Fruit fly (Drosophila melanogaster): ENCODE data around the gene Pkg21D.

The Pkg21D gene

dm6 chr2L:817850-818249, 27.3 kb upstream of the Pkg21D start, which contains the start of gene CG15880:
Gene CG15880, minus strand, starts transcription at chr2L:817950.
- TF ChIP-seq Sin3A (optimal IDR thresholded peaks at IDR 0.05): no peak
- no peak for TF ChIP-seq Myc (optimal IDR thresholded peaks at IDR 0.05)
- TF ChIP-seq insv (optimal IDR thresholded peaks at IDR 0.05): no peak
- no peak for TF ChIP-seq ttk (optimal IDR thresholded peaks at IDR 0.05)
- TF ChIP-seq h (optimal IDR thresholded peaks at IDR 0.05): no peak
- TF ChIP-seq psq (optimal IDR thresholded peaks at IDR 0.05): no peak

dm6 chr2L:815785-816389, 25.3 kb upstream of the Pkg21D start, which contains the start of the genes Saf6 and Pex12:
Gene Saf6, minus strand, starts transcription at chr2L:815950.
Gene Pex12, plus strand, starts transcription at chr2L:815993.
- TF ChIP-seq insv (optimal IDR thresholded peaks at IDR 0.05) (no peak), ttk (optimal IDR thresholded peaks at IDR 0.05) (no peak), Myc (optimal IDR thresholded peaks at IDR 0.05) (no peak), psq (optimal IDR thresholded peaks at IDR 0.05) (no peak), h (optimal IDR thresholded peaks at IDR 0.05) (no peak), Sin3A (optimal IDR thresholded peaks at IDR 0.05) (no peak)

dm6 chr2L:811405-811804, 20.8 kb upstream of the Pkg21D start, which contains the start of gene Dbp21E2:
Gene Dbp21E2, plus strand, starts transcription at chr2L:811584.
- TF ChIP-seq insv (optimal IDR thresholded peaks at IDR 0.05): no peak
- TF ChIP-seq ttk (optimal IDR thresholded peaks at IDR 0.05): no peak
- TF ChIP-seq Myc (optimal IDR thresholded peaks at IDR 0.05): no peak
- no peak for TF ChIP-seq h (optimal IDR thresholded peaks at IDR 0.05)
- no peak for TF ChIP-seq Sin3A (optimal IDR thresholded peaks at IDR 0.05)

dm6 chr2L:810277-810676, 19.7 kb upstream of the Pkg21D start, which contains the start of gene Nnf1b:
Gene Nnf1b, plus strand, starts transcription at chr2L:810577.
- no peak for TF ChIP-seq Sin3A (optimal IDR thresholded peaks at IDR 0.05)
- TF ChIP-seq psq (optimal IDR thresholded peaks at IDR 0.05): no peak
- TF ChIP-seq Myc (optimal IDR thresholded peaks at IDR 0.05): no peak
- TF ChIP-seq h (optimal IDR thresholded peaks at IDR 0.05): no peak
- no peak for TF ChIP-seq ttk (optimal IDR thresholded peaks at IDR 0.05)
- TF ChIP-seq insv (optimal IDR thresholded peaks at IDR 0.05): no peak

- no peak for TF ChIP-seq Sin3A (optimal IDR thresholded peaks at IDR 0.05)
Observed at dm6 chr2L:789966-790365, 632 bp downstream of the Pkg21D start.

- TF ChIP-seq psq (optimal IDR thresholded peaks at IDR 0.05): no peak
- no peak for TF ChIP-seq insv (optimal IDR thresholded peaks at IDR 0.05)
- TF ChIP-seq Sin3A (optimal IDR thresholded peaks at IDR 0.05): no peak
- TF ChIP-seq ttk (optimal IDR thresholded peaks at IDR 0.05): no peak
- TF ChIP-seq h (optimal IDR thresholded peaks at IDR 0.05): no peak
- no peak for TF ChIP-seq Myc (optimal IDR thresholded peaks at IDR 0.05)
Observed at dm6 chr2L:784036-784435, 6.6 kb downstream of the Pkg21D start, which contains the start of gene CG3544. Gene CG3544, plus strand, starts transcription at chr2L:784336.

dm6 chr2L:780851-781250, 9.7 kb downstream of the Pkg21D start:
- TF ChIP-seq psq (optimal IDR thresholded peaks at IDR 0.05) (no peak), h (optimal IDR thresholded peaks at IDR 0.05) (no peak), ttk (optimal IDR thresholded peaks at IDR 0.05) (no peak), Sin3A (optimal IDR thresholded peaks at IDR 0.05) (no peak), Myc (optimal IDR thresholded peaks at IDR 0.05) (no peak), insv (optimal IDR thresholded peaks at IDR 0.05) (no peak)

dm6 chr2L:780182-780581, 10.4 kb downstream of the Pkg21D start, which contains the start of gene Gr21a:
Gene Gr21a, plus strand, starts transcription at chr2L:780482.
- TF ChIP-seq ttk (optimal IDR thresholded peaks at IDR 0.05): no peak
- no peak for TF ChIP-seq psq (optimal IDR thresholded peaks at IDR 0.05)
- no peak for TF ChIP-seq Myc (optimal IDR thresholded peaks at IDR 0.05)
- no peak for TF ChIP-seq insv (optimal IDR thresholded peaks at IDR 0.05)
- TF ChIP-seq h (optimal IDR thresholded peaks at IDR 0.05): no peak
- TF ChIP-seq Sin3A (optimal IDR thresholded peaks at IDR 0.05): no peak

dm6 chr2L:779123-779584, 11.4 kb downstream of the Pkg21D start, which contains the start of gene CG13947:
Gene CG13947, plus strand, starts transcription at chr2L:779173.
- no peak for TF ChIP-seq psq (optimal IDR thresholded peaks at IDR 0.05)
- TF ChIP-seq h (optimal IDR thresholded peaks at IDR 0.05): no peak
- TF ChIP-seq ttk (optimal IDR thresholded peaks at IDR 0.05): no peak
- no peak for TF ChIP-seq Sin3A (optimal IDR thresholded peaks at IDR 0.05)
- TF ChIP-seq insv (optimal IDR thresholded peaks at IDR 0.05): no peak
- no peak for TF ChIP-seq Myc (optimal IDR thresholded peaks at IDR 0.05)

- no peak for TF ChIP-seq Sin3A (optimal IDR thresholded peaks at IDR 0.05)
- no peak for TF ChIP-seq psq (optimal IDR thresholded peaks at IDR 0.05)
- no peak for TF ChIP-seq h (optimal IDR thresholded peaks at IDR 0.05)
- no peak for TF ChIP-seq ttk (optimal IDR thresholded peaks at IDR 0.05)
- TF ChIP-seq insv (optimal IDR thresholded peaks at IDR 0.05): no peak
- TF ChIP-seq Myc (optimal IDR thresholded peaks at IDR 0.05): no peak
Observed at dm6 chr2L:776236-776635, 14.4 kb downstream of the Pkg21D start, which contains the start of gene CG13946. Gene CG13946, plus strand, starts transcription at chr2L:776536.

- TF ChIP-seq insv (optimal IDR thresholded peaks at IDR 0.05) (no peak), ttk (optimal IDR thresholded peaks at IDR 0.05) (no peak)
Observed at dm6 chr2L:773247-773646, 17.4 kb downstream of the Pkg21D start, which contains the start of gene CG12506. Gene CG12506, plus strand, starts transcription at chr2L:773547.

- TF ChIP-seq psq (optimal IDR thresholded peaks at IDR 0.05): no peak
- no peak for TF ChIP-seq Sin3A (optimal IDR thresholded peaks at IDR 0.05)
- no peak for TF ChIP-seq h (optimal IDR thresholded peaks at IDR 0.05)
- no peak for TF ChIP-seq ttk (optimal IDR thresholded peaks at IDR 0.05)
- no peak for TF ChIP-seq Myc (optimal IDR thresholded peaks at IDR 0.05)
- no peak for TF ChIP-seq insv (optimal IDR thresholded peaks at IDR 0.05)
Observed at dm6 chr2L:750299-750698, 40.3 kb downstream of the Pkg21D start.

- TF ChIP-seq Myc (optimal IDR thresholded peaks at IDR 0.05) (no peak), psq (optimal IDR thresholded peaks at IDR 0.05) (no peak), insv (optimal IDR thresholded peaks at IDR 0.05) (no peak), ttk (optimal IDR thresholded peaks at IDR 0.05) (no peak), h (optimal IDR thresholded peaks at IDR 0.05) (no peak), Sin3A (optimal IDR thresholded peaks at IDR 0.05) (no peak)
Observed at dm6 chr2L:749645-750044, 41.0 kb downstream of the Pkg21D start, which contains the start of gene GABA-B-R3. Gene GABA-B-R3, plus strand, starts transcription at chr2L:749945.
